Fruit fly (Drosophila melanogaster): ENCODE data around the gene Shaw.

Shaw gene

DNA sequence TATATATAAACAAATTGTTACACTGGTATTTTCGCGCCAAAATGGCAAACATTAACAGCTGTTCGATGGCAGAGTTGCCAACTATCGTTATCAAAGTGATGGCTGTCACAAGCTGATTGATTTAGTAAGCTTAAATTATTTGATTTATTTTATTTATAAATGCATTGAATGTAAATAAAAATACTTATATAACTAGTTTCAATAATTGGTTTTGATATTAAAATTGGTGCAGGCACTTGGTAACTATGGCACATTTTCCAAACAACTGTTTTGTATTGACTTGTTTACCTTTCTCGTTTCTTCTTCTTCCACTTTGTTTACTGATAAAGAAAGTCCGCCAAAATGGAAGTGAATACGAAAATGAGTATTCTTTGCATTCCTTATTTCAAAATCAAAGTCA is 6.3 kb upstream of the Shaw start, which contains the start of gene cutlet:
cutlet (minus strand) TSS at position 84 of the 400 bp plus-strand sequence.
- no peak for TF ChIP-seq usp (GFP tag; optimal IDR thresholded peaks at IDR 0.05)
- no peak for TF ChIP-seq dmrt93B (GFP tag; optimal IDR thresholded peaks at IDR 0.05)
- no peak for TF ChIP-seq tai (GFP tag; optimal IDR thresholded peaks at IDR 0.05)
- TF ChIP-seq pan (optimal IDR thresholded peaks at IDR 0.05) = no peak
- no peak for TF ChIP-seq CG32264 (GFP tag; optimal IDR thresholded peaks at IDR 0.05)
- TF ChIP-seq Dif (GFP tag; optimal IDR thresholded peaks at IDR 0.05; ENCODE audit: partially characterized antibody) = peak; percentile 41
- no peak for TF ChIP-seq Rel (GFP tag; optimal IDR thresholded peaks at IDR 0.05)
- no peak for TF ChIP-seq Rel (tag; optimal IDR thresholded peaks at IDR 0.05)
- TF ChIP-seq psq (GFP tag; optimal IDR thresholded peaks at IDR 0.05) = no peak
- TF ChIP-seq Sp1 (GFP tag; optimal IDR thresholded peaks at IDR 0.05) = no peak
- no peak for TF ChIP-seq sv (GFP tag; optimal IDR thresholded peaks at IDR 0.05)
- no peak for TF ChIP-seq brk (GFP tag; optimal IDR thresholded peaks at IDR 0.05)
- no peak for TF ChIP-seq Myc (optimal IDR thresholded peaks at IDR 0.05)
- TF ChIP-seq lola (GFP tag; optimal IDR thresholded peaks at IDR 0.05) = no peak
- no peak for TF ChIP-seq N (GFP tag; optimal IDR thresholded peaks at IDR 0.05)
- TF ChIP-seq Hr83 (GFP tag; optimal IDR thresholded peaks at IDR 0.05; ENCODE audit: poor library complexity, severe bottlenecking) = no peak
- peak in 1 of 2 experiments; percentile 16 for TF ChIP-seq foxo (GFP tag; optimal IDR thresholded peaks at IDR 0.05)
- TF ChIP-seq Vsx2 (GFP tag; optimal IDR thresholded peaks at IDR 0.05; ENCODE audit: partially characterized antibody) = no peak
- TF ChIP-seq Hr78 (GFP tag; optimal IDR thresholded peaks at IDR 0.05) = no peak
- no peak for TF ChIP-seq OdsH (GFP tag; optimal IDR thresholded peaks at IDR 0.05)
- TF ChIP-seq Jra (GFP tag; optimal IDR thresholded peaks at IDR 0.05) = no peak
- peak; percentile 29 for TF ChIP-seq rgr (GFP tag; optimal IDR thresholded peaks at IDR 0.05)
- TF ChIP-seq Mio (GFP tag; optimal IDR thresholded peaks at IDR 0.05) = no peak
- peak; percentile 10 for TF ChIP-seq h (GFP tag; optimal IDR thresholded peaks at IDR 0.05)
- peak; percentile 28 for TF ChIP-seq HLH106 (tag; optimal IDR thresholded peaks at IDR 0.05)

dm6 chr2L:3712949-3713416 is 5.0 kb upstream of the Shaw start, which contains the start of the genes CG31955 and CG2818:
CG31955 (minus strand) TSS chr2L:3713105.
CG2818 (plus strand) TSS chr2L:3713360.
- TF ChIP-seq rgr (GFP tag; optimal IDR thresholded peaks at IDR 0.05) (peak; percentile 47), brk (GFP tag; optimal IDR thresholded peaks at IDR 0.05) (no peak), CG32264 (GFP tag; optimal IDR thresholded peaks at IDR 0.05) (no peak), fru (GFP tag; optimal IDR thresholded peaks at IDR 0.05) (peak; percentile 6), Abd-B (GFP tag; optimal IDR thresholded peaks at IDR 0.05) (no peak), woc (GFP tag; optimal IDR thresholded peaks at IDR 0.05) (peak; percentile 34), foxo (GFP tag; optimal IDR thresholded peaks at IDR 0.05) (peak; percentile 28 to 32), psq (GFP tag; optimal IDR thresholded peaks at IDR 0.05) (peak; percentile 3), Myc (optimal IDR thresholded peaks at IDR 0.05) (peak; percentile 55), Dif (GFP tag; optimal IDR thresholded peaks at IDR 0.05; ENCODE audit: partially characterized antibody) (no peak), GATAd (GFP tag; optimal IDR thresholded peaks at IDR 0.05) (peak; percentile 1), tai (GFP tag; optimal IDR thresholded peaks at IDR 0.05) (no peak), HLH106 (tag; optimal IDR thresholded peaks at IDR 0.05) (peak; percentile 17), Dfd (GFP tag; optimal IDR thresholded peaks at IDR 0.05) (no peak), lola (GFP tag; optimal IDR thresholded peaks at IDR 0.05) (no peak), br (GFP tag; optimal IDR thresholded peaks at IDR 0.05) (no peak), Mio (GFP tag; optimal IDR thresholded peaks at IDR 0.05) (no peak), sage (GFP tag; optimal IDR thresholded peaks at IDR 0.05) (no peak), CrebA (GFP tag; optimal IDR thresholded peaks at IDR 0.05; ENCODE audit: borderline replicate concordance) (no peak), OdsH (GFP tag; optimal IDR thresholded peaks at IDR 0.05) (peak; percentile 18), usp (GFP tag; optimal IDR thresholded peaks at IDR 0.05) (no peak), jim (GFP tag; optimal IDR thresholded peaks at IDR 0.05) (no peak), sv (GFP tag; optimal IDR thresholded peaks at IDR 0.05) (no peak), h (GFP tag; optimal IDR thresholded peaks at IDR 0.05) (peak; percentile 47), Vsx2 (GFP tag; optimal IDR thresholded peaks at IDR 0.05; ENCODE audit: partially characterized antibody) (no peak), Hr78 (GFP tag; optimal IDR thresholded peaks at IDR 0.05) (no peak), dmrt93B (GFP tag; optimal IDR thresholded peaks at IDR 0.05) (no peak), Hnf4 (GFP tag; optimal IDR thresholded peaks at IDR 0.05) (no peak), Jra (GFP tag; optimal IDR thresholded peaks at IDR 0.05) (peak; percentile 47), Rel (GFP tag; optimal IDR thresholded peaks at IDR 0.05) (no peak), Rel (tag; optimal IDR thresholded peaks at IDR 0.05) (peak; percentile 9), Hr83 (GFP tag; optimal IDR thresholded peaks at IDR 0.05; ENCODE audit: poor library complexity, severe bottlenecking) (no peak), dl (GFP tag; optimal IDR thresholded peaks at IDR 0.05; ENCODE audit: insufficient read depth in 1 of 2, partially characterized antibody in 2 of 2) (no peak), ey (GFP tag; optimal IDR thresholded peaks at IDR 0.05) (peak; percentile 38), Sp1 (GFP tag; optimal IDR thresholded peaks at IDR 0.05) (no peak), CG9705 (GFP tag; optimal IDR thresholded peaks at IDR 0.05) (no peak), N (GFP tag; optimal IDR thresholded peaks at IDR 0.05) (no peak), dsf (GFP tag; optimal IDR thresholded peaks at IDR 0.05; ENCODE audit: borderline replicate concordance) (no peak), pan (optimal IDR thresholded peaks at IDR 0.05) (no peak)

Data from whole organism, wandering third instar larva.